Worm (Caenorhabditis elegans) whole organism, early embryonic: ENCODE data around the gene syg-1.

Source experiments
- B0310.2 ChIP-seq: sonication (generic microtip); optimal IDR thresholded peaks from 2 replicates; lab custom pipeline; 2016; ENCODE audit warnings: mild to moderate bottlenecking, missing genetic modification characterization, missing compliant biosample characterization
- F13C5.2 ChIP-seq: sonication (generic microtip); optimal IDR thresholded peaks from 2 replicates; lab custom pipeline; 2017; ENCODE audit warnings: mild to moderate bottlenecking, missing genetic modification characterization, inconsistent platforms, missing compliant biosample characterization
- aly-1 ChIP-seq: sonication (generic microtip); optimal IDR thresholded peaks from 2 replicates; lab custom pipeline; 2016; ENCODE audit warnings: missing genetic modification characterization, missing compliant biosample characterization
- ama-1 ChIP-seq: fragments of 150-350 bp; optimal IDR thresholded peaks from 2 replicates; lab custom pipeline; 2014
- ceh-13 ChIP-seq: fragments of 200-800 bp; sonication (Bioruptor generic); optimal IDR thresholded peaks from 2 replicates; lab custom pipeline; 2018; ENCODE audit warnings: mild to moderate bottlenecking, missing genetic modification characterization, missing compliant biosample characterization
- ceh-36 ChIP-seq: sonication (generic microtip); optimal IDR thresholded peaks from 2 replicates; lab custom pipeline; 2016; ENCODE audit warnings: missing genetic modification characterization, inconsistent platforms, missing compliant biosample characterization
- ets-7 ChIP-seq: sonication (generic microtip); optimal IDR thresholded peaks from 2 replicates; lab custom pipeline; 2016; ENCODE audit warnings: missing genotype, missing genetic modification characterization, missing compliant biosample characterization
- flt-1 ChIP-seq: fragments of 200-800 bp; sonication (Bioruptor generic); IDR thresholded peaks from 2 replicates; pipeline ENCODE4 v1.3.6; 2022; ENCODE audit warnings: missing genetic modification characterization, missing compliant biosample characterization
- hmbx-1 ChIP-seq: sonication (generic microtip); optimal IDR thresholded peaks from 2 replicates; lab custom pipeline; 2016; ENCODE audit warnings: mild to moderate bottlenecking, missing genetic modification characterization, missing compliant biosample characterization
- hmg-4 ChIP-seq: fragments of 200-800 bp; sonication (Bioruptor generic); optimal IDR thresholded peaks from 2 replicates; lab custom pipeline; 2018; ENCODE audit warnings: mild to moderate bottlenecking, missing genetic modification characterization, missing compliant biosample characterization
- hnd-1 ChIP-seq: sonication (generic microtip); optimal IDR thresholded peaks from 2 replicates; lab custom pipeline; 2016; ENCODE audit warnings: missing genetic modification characterization, missing compliant biosample characterization
- pes-1 ChIP-seq: fragments of 200-800 bp; sonication (Bioruptor generic); IDR thresholded peaks from 2 replicates; pipeline ENCODE4 v1.3.6; 2022; ENCODE audit warnings: missing genetic modification reagents, missing genetic modification characterization, missing compliant biosample characterization
- scrt-1 ChIP-seq: fragments of 200-800 bp; sonication (Bioruptor generic); IDR thresholded peaks from 2 replicates; pipeline ENCODE4 v1.3.6; 2022; ENCODE audit warnings: missing genetic modification characterization, missing compliant biosample characterization
- sea-1 ChIP-seq: fragments of 200-800 bp; sonication (Bioruptor generic); conservative IDR thresholded peaks from 2 replicates; pipeline ENCODE4 v1.3.6; 2022; ENCODE audit warnings: missing genetic modification characterization, missing compliant biosample characterization
- tbx-11 ChIP-seq: fragments of 200-800 bp; sonication (Bioruptor generic); IDR thresholded peaks from 2 replicates; pipeline ENCODE4 v1.3.6; 2022; ENCODE audit warnings: missing genetic modification characterization, missing compliant biosample characterization
- tbx-37 ChIP-seq: fragments of 200-800 bp; sonication (Bioruptor generic); conservative IDR thresholded peaks from 2 replicates; pipeline ENCODE4 v1.3.6; 2022; ENCODE audit warnings: missing genetic modification reagents, missing genetic modification characterization, missing compliant biosample characterization
- tra-4 ChIP-seq: sonication (generic microtip); optimal IDR thresholded peaks from 2 replicates; lab custom pipeline; 2017; ENCODE audit warnings: missing genetic modification characterization, missing compliant biosample characterization

The syg-1 gene

ce11 chrX:2515224-2515623, at the start of gene syg-1:
Gene syg-1, minus strand, starts transcription at chrX:2515324.
- TF ChIP-seq flt-1 (no peak), aly-1 (no peak), hmbx-1 (tag; lab: Kevin White, UChicago) (no peak), hnd-1 (no peak), B0310.2 (tag; lab: Kevin White, UChicago) (no peak), tbx-37 (GFP tag; lab: Robert Waterston, UW) (no peak)

- TF ChIP-seq ets-7 (tag; lab: Kevin White, UChicago) (no peak), B0310.2 (tag; lab: Kevin White, UChicago) (no peak), hmbx-1 (tag; lab: Kevin White, UChicago) (no peak), hmg-4 (GFP tag; lab: Kevin White, UChicago) (no peak), sea-1 (GFP tag; lab: Robert Waterston, UW) (no peak), ceh-13 (GFP tag; lab: Kevin White, UChicago) (no peak), aly-1 (no peak), tbx-11 (GFP tag; lab: Robert Waterston, UW) (no peak), tra-4 (tag; lab: Kevin White, UChicago) (no peak), pes-1 (GFP tag; lab: Robert Waterston, UW) (no peak), ceh-36 (tag; lab: Kevin White, UChicago) (no peak), ama-1 (lab: Kevin White, UChicago) (no peak), flt-1 (no peak), hnd-1 (no peak), tbx-37 (GFP tag; lab: Robert Waterston, UW) (no peak), scrt-1 (GFP tag; lab: Robert Waterston, UW) (no peak), F13C5.2 (no peak)
These were observed 48.9 kb upstream of the syg-1 start, which contains the start of gene dhcr-24 for ce11 chrX:2564047-2564446. Gene dhcr-24, minus strand, starts transcription at chrX:2564147.

- TF ChIP-seq hmbx-1 (tag; lab: Kevin White, UChicago) (no peak), tbx-11 (GFP tag; lab: Robert Waterston, UW) (no peak), scrt-1 (GFP tag; lab: Robert Waterston, UW) (no peak)
These were observed 44.9 kb upstream of the syg-1 start, which contains the start of gene F52H2.5 for ce11 chrX:2559979-2560378. Gene F52H2.5, minus strand, starts transcription at chrX:2560079.

ce11 chrX:2559399-2559798, 44.3 kb upstream of the syg-1 start:
- no peak for TF ChIP-seq aly-1
- no peak for TF ChIP-seq pes-1 (GFP tag; lab: Robert Waterston, UW)
- TF ChIP-seq ets-7 (tag; lab: Kevin White, UChicago), result no peak
- TF ChIP-seq ceh-36 (tag; lab: Kevin White, UChicago), result no peak
- no peak for TF ChIP-seq flt-1
- no peak for TF ChIP-seq tbx-37 (GFP tag; lab: Robert Waterston, UW)
- TF ChIP-seq F13C5.2, result peak; percentile 4

- peak; percentile 22 for TF ChIP-seq ceh-36 (tag; lab: Kevin White, UChicago)
- peak; percentile 71 for TF ChIP-seq scrt-1 (GFP tag; lab: Robert Waterston, UW)
- TF ChIP-seq sea-1 (GFP tag; lab: Robert Waterston, UW), result no peak
- peak; percentile 64 for TF ChIP-seq ets-7 (tag; lab: Kevin White, UChicago)
- peak; percentile 76 for TF ChIP-seq pes-1 (GFP tag; lab: Robert Waterston, UW)
- peak; percentile 54 for TF ChIP-seq hnd-1
- peak; percentile 30; the same call in 1 of the 2 replicates for TF ChIP-seq flt-1
- TF ChIP-seq tbx-37 (GFP tag; lab: Robert Waterston, UW), result peak; percentile 28
- TF ChIP-seq hmg-4 (GFP tag; lab: Kevin White, UChicago), result no peak
- no peak for TF ChIP-seq B0310.2 (tag; lab: Kevin White, UChicago)
- TF ChIP-seq hmbx-1 (tag; lab: Kevin White, UChicago), result no peak
- TF ChIP-seq ceh-13 (GFP tag; lab: Kevin White, UChicago), result no peak
- TF ChIP-seq tbx-11 (GFP tag; lab: Robert Waterston, UW), result peak; percentile 68
- TF ChIP-seq ama-1 (lab: Kevin White, UChicago), result no peak
- no peak for TF ChIP-seq tra-4 (tag; lab: Kevin White, UChicago)
- TF ChIP-seq aly-1, result peak; percentile 49
- peak; percentile 46 for TF ChIP-seq F13C5.2
These were observed 38.3 kb upstream of the syg-1 start for ce11 chrX:2553433-2553860.

- TF ChIP-seq F13C5.2 (no peak), sea-1 (GFP tag; lab: Robert Waterston, UW) (no peak), ceh-13 (GFP tag; lab: Kevin White, UChicago) (no peak), pes-1 (GFP tag; lab: Robert Waterston, UW) (no peak), B0310.2 (tag; lab: Kevin White, UChicago) (no peak), hmg-4 (GFP tag; lab: Kevin White, UChicago) (peak; percentile 73)
These were observed 37.1 kb upstream of the syg-1 start, which contains the start of gene aat-3 for ce11 chrX:2552210-2552674. Gene aat-3, plus strand, starts transcription at chrX:2552260.

- no peak for TF ChIP-seq tbx-37 (GFP tag; lab: Robert Waterston, UW)
- no peak for TF ChIP-seq pes-1 (GFP tag; lab: Robert Waterston, UW)
- no peak for TF ChIP-seq tbx-11 (GFP tag; lab: Robert Waterston, UW)
- no peak for TF ChIP-seq F13C5.2
- TF ChIP-seq ceh-13 (GFP tag; lab: Kevin White, UChicago), result no peak
- TF ChIP-seq aly-1, result no peak
- no peak for TF ChIP-seq tra-4 (tag; lab: Kevin White, UChicago)
- no peak for TF ChIP-seq hmbx-1 (tag; lab: Kevin White, UChicago)
- TF ChIP-seq ama-1 (lab: Kevin White, UChicago), result no peak
- no peak for TF ChIP-seq sea-1 (GFP tag; lab: Robert Waterston, UW)
- no peak for TF ChIP-seq ceh-36 (tag; lab: Kevin White, UChicago)
- no peak for TF ChIP-seq B0310.2 (tag; lab: Kevin White, UChicago)
- no peak for TF ChIP-seq flt-1
These were observed 36.3 kb upstream of the syg-1 start for ce11 chrX:2551450-2551849.

- no peak for TF ChIP-seq ama-1 (lab: Kevin White, UChicago)
- TF ChIP-seq pes-1 (GFP tag; lab: Robert Waterston, UW), result no peak
- TF ChIP-seq tbx-11 (GFP tag; lab: Robert Waterston, UW), result no peak
- TF ChIP-seq hnd-1, result no peak
- TF ChIP-seq ceh-36 (tag; lab: Kevin White, UChicago), result no peak
- no peak for TF ChIP-seq F13C5.2
- no peak for TF ChIP-seq ceh-13 (GFP tag; lab: Kevin White, UChicago)
- no peak for TF ChIP-seq hmbx-1 (tag; lab: Kevin White, UChicago)
- TF ChIP-seq hmg-4 (GFP tag; lab: Kevin White, UChicago), result no peak
- TF ChIP-seq sea-1 (GFP tag; lab: Robert Waterston, UW), result no peak
- no peak for TF ChIP-seq B0310.2 (tag; lab: Kevin White, UChicago)
- TF ChIP-seq ets-7 (tag; lab: Kevin White, UChicago), result no peak
- no peak for TF ChIP-seq flt-1
- no peak for TF ChIP-seq aly-1
- no peak for TF ChIP-seq tbx-37 (GFP tag; lab: Robert Waterston, UW)
- no peak for TF ChIP-seq scrt-1 (GFP tag; lab: Robert Waterston, UW)
- TF ChIP-seq tra-4 (tag; lab: Kevin White, UChicago), result no peak
These were observed 35.5 kb upstream of the syg-1 start for ce11 chrX:2550665-2551064.
